Worm (Caenorhabditis elegans) whole organism, L4 larva: Measurements from ENCODE around the gene ZK470.6.

ENCODE experiments used
- F44E2.7 ChIP-seq: fragments of 200-800 bp; sonication (Bioruptor generic); IDR thresholded peaks from 2 replicates; pipeline ENCODE4 v2.1.2; 2022; ENCODE audit warnings: missing genetic modification characterization, missing compliant biosample characterization
- F49E8.2 ChIP-seq: sonication (generic microtip); optimal IDR thresholded peaks from 2 replicates; lab custom pipeline; 2016; ENCODE audit warnings: missing compliant biosample characterization, mild to moderate bottlenecking, missing genetic modification characterization, borderline replicate concordance
- R02D3.7 ChIP-seq: fragments of 150-350 bp; sonication (generic microtip); optimal IDR thresholded peaks from 3 replicates; lab custom pipeline; 2014; ENCODE audit warnings: missing biosample characterization, missing genetic modification characterization
- T20F7.1 ChIP-seq: fragments of 200-800 bp; sonication (Bioruptor generic); optimal IDR thresholded peaks from 2 replicates; lab custom pipeline; 2018; ENCODE audit warnings: mild to moderate bottlenecking, missing genetic modification characterization, missing compliant biosample characterization
- T26A8.4 ChIP-seq: fragments of 200-800 bp; sonication (Bioruptor generic); IDR thresholded peaks from 2 replicates; pipeline ENCODE4 v1.3.6; 2022; ENCODE audit warnings: missing genetic modification characterization, missing compliant biosample characterization
- Y105C5A.15 ChIP-seq: fragments of 200-800 bp; sonication (Bioruptor generic); IDR thresholded peaks from 2 replicates; pipeline ENCODE4 v1.3.6; 2022; ENCODE audit warnings: missing genetic modification characterization, missing compliant biosample characterization
- Y5F2A.4 ChIP-seq: fragments of 200-800 bp; sonication (Bioruptor generic); optimal IDR thresholded peaks from 2 replicates; lab custom pipeline; 2018; ENCODE audit warnings: mild to moderate bottlenecking, missing genetic modification characterization, missing compliant biosample characterization
- ZK337.2 ChIP-seq: fragments of 200-800 bp; sonication (Bioruptor generic); IDR thresholded peaks from 2 replicates; pipeline ENCODE4 v1.3.6; 2022; ENCODE audit warnings: missing genetic modification reagents, missing genetic modification characterization, missing compliant biosample characterization
- aha-1 ChIP-seq: fragments of 150-350 bp; peaks from one replicate; lab custom pipeline; 2014; ENCODE audit warnings: missing biosample characterization, missing genetic modification characterization
- attf-4 ChIP-seq: sonication (generic microtip); optimal IDR thresholded peaks from 3 replicates; lab custom pipeline; 2017; ENCODE audit warnings: missing biosample characterization, missing genetic modification characterization
- ceh-20 ChIP-seq: fragments of 200-800 bp; sonication (Bioruptor generic); IDR thresholded peaks from 2 replicates; pipeline ENCODE4 v1.3.6; 2022; ENCODE audit warnings: missing genetic modification reagents, missing genetic modification characterization, missing compliant biosample characterization
- ceh-28 ChIP-seq: fragments of 150-350 bp; optimal IDR thresholded peaks from 2 replicates; lab custom pipeline; 2014; ENCODE audit warnings: missing biosample characterization, missing genetic modification reagents, missing genetic modification characterization
- ceh-32 ChIP-seq: sonication (generic microtip); optimal IDR thresholded peaks from 2 replicates; lab custom pipeline; 2016; ENCODE audit warnings: mild to moderate bottlenecking, missing genetic modification characterization, missing compliant biosample characterization; ENCODE audit not compliant: poor library complexity
- ceh-62 ChIP-seq: sonication (generic microtip); optimal IDR thresholded peaks from 2 replicates; lab custom pipeline; 2017; ENCODE audit warnings: missing biosample characterization, missing genetic modification characterization
- ceh-82 ChIP-seq: sonication (generic microtip); optimal IDR thresholded peaks from 2 replicates; lab custom pipeline; 2017; ENCODE audit warnings: missing biosample characterization, missing genetic modification characterization
- cey-2 ChIP-seq: sonication (generic microtip); optimal IDR thresholded peaks from 3 replicates; lab custom pipeline; 2017; ENCODE audit warnings: missing genetic modification characterization, mild to moderate bottlenecking, missing compliant biosample characterization, antibody characterized with exemption, borderline replicate concordance; ENCODE audit not compliant: insufficient read depth
- daf-12 ChIP-seq: fragments of 150-350 bp; optimal IDR thresholded peaks from 2 replicates; lab custom pipeline; 2014; ENCODE audit warnings: missing biosample characterization, missing genetic modification reagents, missing genetic modification characterization
- daf-19 ChIP-seq: fragments of 200-800 bp; sonication (Bioruptor generic); conservative IDR thresholded peaks from 2 replicates; pipeline ENCODE4 v1.3.6; 2022; ENCODE audit warnings: missing genetic modification characterization, missing compliant biosample characterization
- dpl-1 ChIP-seq: fragments of 150-350 bp; optimal IDR thresholded peaks from 2 replicates; lab custom pipeline; 2014; ENCODE audit warnings: missing biosample characterization, missing genetic modification reagents, missing genetic modification characterization
- duxl-1 ChIP-seq: sonication (generic microtip); optimal IDR thresholded peaks from 2 replicates; lab custom pipeline; 2016; ENCODE audit warnings: mild to moderate bottlenecking, missing genetic modification characterization, moderate library complexity, missing compliant biosample characterization; ENCODE audit not compliant: poor library complexity
- fkh-10 ChIP-seq: fragments of 150-350 bp; optimal IDR thresholded peaks from 2 replicates; lab custom pipeline; 2014; ENCODE audit warnings: missing biosample characterization, missing genetic modification reagents, missing genetic modification characterization
- hlh-11 ChIP-seq: fragments of 200-800 bp; sonication (Bioruptor generic); optimal IDR thresholded peaks from 2 replicates; lab custom pipeline; 2018; ENCODE audit warnings: mild to moderate bottlenecking, missing genetic modification characterization, missing compliant biosample characterization
- hmg-1.1 ChIP-seq: fragments of 200-800 bp; sonication (Bioruptor generic); IDR thresholded peaks from 2 replicates; pipeline ENCODE4 v1.3.6; 2022; ENCODE audit warnings: missing genetic modification reagents, missing genetic modification characterization, missing compliant biosample characterization
- jun-1 ChIP-seq: fragments of 150-350 bp; optimal IDR thresholded peaks from 2 replicates; lab custom pipeline; 2014; ENCODE audit warnings: missing biosample characterization, missing genetic modification reagents, missing genetic modification characterization
- lin-38 ChIP-seq: fragments of 200-800 bp; sonication (Bioruptor generic); IDR thresholded peaks from 2 replicates; pipeline ENCODE4 v1.3.6; 2022; ENCODE audit warnings: missing genetic modification reagents, missing genetic modification characterization, missing compliant biosample characterization
- madf-9 ChIP-seq: fragments of 200-800 bp; sonication (Bioruptor generic); conservative IDR thresholded peaks from 2 replicates; pipeline ENCODE4 v1.3.6; 2022; ENCODE audit warnings: missing genetic modification reagents, missing genetic modification characterization, missing compliant biosample characterization
- mdt-29 ChIP-seq: fragments of 200-800 bp; sonication (Bioruptor generic); IDR thresholded peaks from 2 replicates; pipeline ENCODE4 v1.3.6; 2022; ENCODE audit warnings: missing genetic modification reagents, missing genetic modification characterization, missing compliant biosample characterization
- mep-1 ChIP-seq: fragments of 150-350 bp; sonication (generic microtip); optimal IDR thresholded peaks from 3 replicates; lab custom pipeline; 2014; ENCODE audit warnings: missing biosample characterization, missing genetic modification characterization
- mxl-2 ChIP-seq: fragments of 200-800 bp; sonication (Bioruptor generic); conservative IDR thresholded peaks from 2 replicates; pipeline ENCODE4 v1.3.6; 2022; ENCODE audit warnings: missing genetic modification reagents, missing genetic modification characterization, missing compliant biosample characterization
- mxl-3 ChIP-seq: fragments of 200-800 bp; sonication (Bioruptor generic); optimal IDR thresholded peaks from 2 replicates; lab custom pipeline; 2018; ENCODE audit warnings: mild to moderate bottlenecking, missing genetic modification characterization, missing compliant biosample characterization
- nhr-10 ChIP-seq: fragments of 150-350 bp; optimal IDR thresholded peaks from 2 replicates; lab custom pipeline; 2014; ENCODE audit warnings: missing biosample characterization, missing genetic modification characterization
- nhr-102 ChIP-seq: sonication (generic microtip); optimal IDR thresholded peaks from 2 replicates; lab custom pipeline; 2016; ENCODE audit warnings: mild to moderate bottlenecking, missing genetic modification characterization, moderate library complexity, missing compliant biosample characterization
- nhr-11 ChIP-seq: fragments of 150-350 bp; optimal IDR thresholded peaks from 2 replicates; lab custom pipeline; 2014; ENCODE audit warnings: missing biosample characterization, missing genetic modification characterization
- nhr-41 ChIP-seq: fragments of 200-800 bp; sonication (Bioruptor generic); IDR thresholded peaks from 2 replicates; pipeline ENCODE4 v1.3.6; 2022; ENCODE audit warnings: missing genetic modification reagents, missing genetic modification characterization, missing compliant biosample characterization
- nhr-42 ChIP-seq: fragments of 200-800 bp; sonication (Bioruptor generic); IDR thresholded peaks from 2 replicates; pipeline ENCODE4 v1.3.6; 2022; ENCODE audit warnings: missing genetic modification characterization, missing compliant biosample characterization
- nhr-48 ChIP-seq: sonication (generic microtip); optimal IDR thresholded peaks from 2 replicates; lab custom pipeline; 2016; ENCODE audit warnings: mild to moderate bottlenecking, missing genetic modification characterization, missing compliant biosample characterization
- nhr-76 ChIP-seq: fragments of 150-350 bp; optimal IDR thresholded peaks from 2 replicates; lab custom pipeline; 2014; ENCODE audit warnings: missing biosample characterization, missing genetic modification characterization
- pqm-1 ChIP-seq: sonication (generic microtip); optimal IDR thresholded peaks from 2 replicates; lab custom pipeline; 2017; ENCODE audit warnings: missing biosample characterization, missing genetic modification characterization
- rbr-2 ChIP-seq: sonication (generic microtip); optimal IDR thresholded peaks from 2 replicates; lab custom pipeline; 2016; ENCODE audit warnings: missing genotype, missing genetic modification characterization, missing compliant biosample characterization
- saeg-2 ChIP-seq: fragments of 200-800 bp; sonication (Bioruptor generic); IDR thresholded peaks from 2 replicates; pipeline ENCODE4 v1.3.6; 2022; ENCODE audit warnings: missing genetic modification reagents, missing genetic modification characterization, missing compliant biosample characterization
- skn-1 ChIP-seq: fragments of 150-350 bp; optimal IDR thresholded peaks from 2 replicates; lab custom pipeline; 2014; ENCODE audit warnings: missing biosample characterization, missing genetic modification characterization
- spr-1 ChIP-seq: sonication (generic microtip); optimal IDR thresholded peaks from 2 replicates; lab custom pipeline; 2016; ENCODE audit warnings: mild to moderate bottlenecking, missing genetic modification characterization, missing compliant biosample characterization
- spr-3 ChIP-seq: fragments of 200-800 bp; sonication (Bioruptor generic); optimal IDR thresholded peaks from 2 replicates; lab custom pipeline; 2018; ENCODE audit warnings: mild to moderate bottlenecking, missing genetic modification characterization, missing compliant biosample characterization
- unc-130 ChIP-seq: sonication (generic microtip); optimal IDR thresholded peaks from 2 replicates; lab custom pipeline; 2016; ENCODE audit warnings: missing genetic modification reagents, missing genetic modification characterization, missing compliant biosample characterization
- unc-39 ChIP-seq: sonication (generic microtip); optimal IDR thresholded peaks from 2 replicates; lab custom pipeline; 2017; ENCODE audit warnings: missing biosample characterization, missing genetic modification characterization
- unc-62 ChIP-seq, 3 experiments: fragments of 150-350 bp in 1 of 3; sonication (generic microtip); optimal IDR thresholded peaks in 2 of 3; peaks in 1 of 3; 1 replicate in 1 of 3; 2 replicates in 2 of 3; lab custom pipeline; 2014 to 2017; ENCODE audit warnings: missing biosample characterization in 3 of 3, missing genetic modification characterization in 3 of 3, missing genetic modification reagents in 3 of 3, missing genotype in 1 of 3
- zfp-3 ChIP-seq: fragments of 200-800 bp; sonication (Bioruptor generic); conservative IDR thresholded peaks from 2 replicates; pipeline ENCODE4 v1.3.6; 2022; ENCODE audit warnings: missing genetic modification reagents, missing genetic modification characterization, missing compliant biosample characterization
- ztf-11 ChIP-seq: fragments of 150-350 bp; optimal IDR thresholded peaks from 2 replicates; lab custom pipeline; 2014; ENCODE audit warnings: missing biosample characterization, missing genetic modification characterization
- ztf-7 ChIP-seq: fragments of 150-350 bp; optimal IDR thresholded peaks from 2 replicates; lab custom pipeline; 2014; ENCODE audit warnings: missing biosample characterization, missing genetic modification characterization

The ZK470.6 gene

ce11 chrX:4214643-4215042, 37.3 kb upstream of the ZK470.6 start (continued):
- TF ChIP-seq unc-39 = no peak
- TF ChIP-seq T26A8.4 = no peak
- no peak for TF ChIP-seq lin-38 (GFP tag; lab: Robert Waterston, UW)
- TF ChIP-seq dpl-1 (GFP tag; lab: Kevin White, UChicago) = no peak
- no peak for TF ChIP-seq skn-1 (tag; lab: Kevin White, UChicago)
- peak; percentile 22 for TF ChIP-seq rbr-2
- TF ChIP-seq unc-62 (GFP tag; optimal IDR thresholded peaks at IDR 0.05 in 1 of 2; lab: Kevin White, UChicago) = no peak
- no peak for TF ChIP-seq unc-62 (tag; optimal IDR thresholded peaks at IDR 0.05; lab: Kevin White, UChicago)
- no peak for TF ChIP-seq ceh-20 (GFP tag; lab: Robert Waterston, UW)
- no peak for TF ChIP-seq T20F7.1 (GFP tag; lab: Kevin White, UChicago)
- no peak for TF ChIP-seq attf-4 (tag; lab: Kevin White, UChicago)
- TF ChIP-seq unc-130 (GFP tag; lab: Kevin White, UChicago) = no peak
- TF ChIP-seq nhr-10 (tag; lab: Kevin White, UChicago) = no peak
- peak; percentile 52 for TF ChIP-seq hmg-1.1
- no peak for TF ChIP-seq ceh-82
- TF ChIP-seq ZK337.2 = no peak
- TF ChIP-seq mxl-3 (GFP tag; lab: Kevin White, UChicago) = no peak
- TF ChIP-seq spr-1 (tag; lab: Kevin White, UChicago) = no peak
- TF ChIP-seq Y5F2A.4 (GFP tag; lab: Kevin White, UChicago) = no peak

ce11 chrX:4209131-4209530, 31.8 kb upstream of the ZK470.6 start:
- peak; percentile 88 for TF ChIP-seq nhr-41 (GFP tag; lab: Robert Waterston, UW)
- peak; percentile 60 for TF ChIP-seq F49E8.2 (tag; lab: Kevin White, UChicago)
- TF ChIP-seq nhr-42 (GFP tag; lab: Robert Waterston, UW) = peak; percentile 100
- TF ChIP-seq nhr-102 (tag; lab: Kevin White, UChicago) = peak; percentile 99
- TF ChIP-seq skn-1 (tag; lab: Kevin White, UChicago) = peak; percentile 86
- TF ChIP-seq hmg-1.1 = peak; percentile 100
- TF ChIP-seq ceh-28 = peak; percentile 97
- TF ChIP-seq madf-9 = peak; percentile 99
- peak; percentile 94 for TF ChIP-seq Y105C5A.15
- TF ChIP-seq cey-2 (tag; lab: Kevin White, UChicago) = peak; percentile 86
- peak; percentile 40 for TF ChIP-seq pqm-1 (tag; lab: Kevin White, UChicago)
- peak; percentile 98 for TF ChIP-seq ceh-20 (GFP tag; lab: Robert Waterston, UW)
- no peak for TF ChIP-seq ceh-62 (tag; lab: Kevin White, UChicago)
- peak; percentile 67 for TF ChIP-seq ztf-11 (tag; lab: Kevin White, UChicago)
- TF ChIP-seq daf-19 (GFP tag; lab: Robert Waterston, UW) = no peak
- peak; percentile 100 for TF ChIP-seq T26A8.4
- TF ChIP-seq F44E2.7 (GFP tag; lab: Robert Waterston, UW) = peak; percentile 93
- TF ChIP-seq nhr-76 (tag; lab: Kevin White, UChicago) = peak; percentile 70
- TF ChIP-seq nhr-48 = peak; percentile 97
- peak; percentile 95 for TF ChIP-seq mxl-3 (GFP tag; lab: Kevin White, UChicago)
- TF ChIP-seq mep-1 (tag; lab: Kevin White, UChicago) = peak; percentile 100
- TF ChIP-seq daf-12 (tag; lab: Kevin White, UChicago) = no peak
- peak; percentile 99 for TF ChIP-seq jun-1 (tag; lab: Kevin White, UChicago)
- peak; percentile 4 for TF ChIP-seq R02D3.7 (tag; lab: Kevin White, UChicago)
- TF ChIP-seq duxl-1 (tag; lab: Kevin White, UChicago) = peak; percentile 99
- TF ChIP-seq fkh-10 (GFP tag; lab: Kevin White, UChicago) = peak; percentile 98
- TF ChIP-seq nhr-11 (tag; lab: Kevin White, UChicago) = peak; percentile 98
- peak; percentile 98 for TF ChIP-seq hlh-11 (tag; lab: Kevin White, UChicago)
- TF ChIP-seq saeg-2 (GFP tag; lab: Robert Waterston, UW) = peak; percentile 99
- peak; percentile 90 for TF ChIP-seq T20F7.1 (GFP tag; lab: Kevin White, UChicago)
- TF ChIP-seq ztf-7 (tag; lab: Kevin White, UChicago) = peak; percentile 91
- peak; percentile 98 for TF ChIP-seq spr-3 (GFP tag; lab: Kevin White, UChicago)
- TF ChIP-seq attf-4 (tag; lab: Kevin White, UChicago) = no peak
- peak; percentile 97 for TF ChIP-seq zfp-3 (GFP tag; lab: Robert Waterston, UW)
- peak; percentile 90 for TF ChIP-seq lin-38 (GFP tag; lab: Robert Waterston, UW)
- peak; percentile 93 for TF ChIP-seq ceh-32 (tag; lab: Kevin White, UChicago)
- peak; percentile 91 for TF ChIP-seq mxl-2 (GFP tag; lab: Robert Waterston, UW)
- TF ChIP-seq mdt-29 (GFP tag; lab: Robert Waterston, UW) = peak; percentile 96
- peak; percentile 100 for TF ChIP-seq aha-1 (tag; lab: Kevin White, UChicago)
